Worm (Caenorhabditis elegans): ENCODE results near the gene plpp-1.2.

The plpp-1.2 gene

ce11 chrII:6516276-6516675, 31.0 kb downstream of the plpp-1.2 start, which contains the start of gene C56E6.7:
C56E6.7 (plus strand) TSS chrII:6516576.
- TF ChIP-seq hlh-26 (GFP tag; conservative IDR thresholded peaks at IDR 0.05) (no peak), ekl-4 (GFP tag; IDR thresholded peaks at IDR 0.05) (no peak), ztf-22 (GFP tag; optimal IDR thresholded peaks at IDR 0.05) (no peak), attf-5 (GFP tag; optimal IDR thresholded peaks at IDR 0.05) (no peak), ets-4 (GFP tag; optimal IDR thresholded peaks at IDR 0.05) (no peak), zim-3 (tag; optimal IDR thresholded peaks at IDR 0.05) (no peak), gei-17 (GFP tag; optimal IDR thresholded peaks at IDR 0.05) (no peak), unc-130 (GFP tag; optimal IDR thresholded peaks at IDR 0.05) (no peak), K11D2.4 (GFP tag; IDR thresholded peaks at IDR 0.05) (no peak)

- TF ChIP-seq sea-2 (GFP tag; IDR thresholded peaks at IDR 0.05), result no peak
- peak; percentile 40; the same call in 1 of the 2 replicates for TF ChIP-seq rcor-1 (GFP tag; IDR thresholded peaks at IDR 0.05)
- TF ChIP-seq hmg-20 (GFP tag; IDR thresholded peaks at IDR 0.05), result no peak
- no peak for TF ChIP-seq egl-44 (GFP tag; IDR thresholded peaks at IDR 0.05)
- TF ChIP-seq pha-4 (tag; optimal IDR thresholded peaks at IDR 0.05), result no peak
- no peak for TF ChIP-seq egrh-3 (GFP tag; IDR thresholded peaks at IDR 0.05)
- no peak for TF ChIP-seq Y95B8A.8 (GFP tag; IDR thresholded peaks at IDR 0.05)
- TF ChIP-seq lin-35 (GFP tag; optimal IDR thresholded peaks at IDR 0.05), result peak in 1 of 3 experiments; percentile 67
- TF ChIP-seq hsf-1 (GFP tag; IDR thresholded peaks at IDR 0.05), result no peak
- TF ChIP-seq rec-8 (tag; optimal IDR thresholded peaks at IDR 0.05), result no peak
- peak; percentile 61 for TF ChIP-seq xnd-1 (tag; optimal IDR thresholded peaks at IDR 0.05)
- TF ChIP-seq lsl-1 (GFP tag; optimal IDR thresholded peaks at IDR 0.05), result peak; percentile 82
- peak; percentile 79 for TF ChIP-seq snpc-3.4 (tag; optimal IDR thresholded peaks at IDR 0.05)
- no peak for TF ChIP-seq K11D2.4 (GFP tag; IDR thresholded peaks at IDR 0.05)
- peak; percentile 77 for TF ChIP-seq unc-130 (GFP tag; optimal IDR thresholded peaks at IDR 0.05)
- TF ChIP-seq B0035.1 (tag; optimal IDR thresholded peaks at IDR 0.05), result no peak
- TF ChIP-seq let-607 (tag; optimal IDR thresholded peaks at IDR 0.05), result no peak
- no peak for TF ChIP-seq nfya-2 (GFP tag; IDR thresholded peaks at IDR 0.05)
- no peak for TF ChIP-seq nfyb-1 (GFP tag; IDR thresholded peaks at IDR 0.05)
- peak; percentile 94 for TF ChIP-seq efl-1 (GFP tag; optimal IDR thresholded peaks at IDR 0.05)
- TF ChIP-seq somi-1 (GFP tag; optimal IDR thresholded peaks at IDR 0.05), result no peak
- TF ChIP-seq dpl-1 (GFP tag; optimal IDR thresholded peaks at IDR 0.05), result peak; percentile 78
- no peak for TF ChIP-seq Y53G8AR.9 (GFP tag; conservative IDR thresholded peaks at IDR 0.05)
- TF ChIP-seq F52B5.7 (tag; optimal IDR thresholded peaks at IDR 0.05), result no peak
- TF ChIP-seq attf-3 (GFP tag; conservative IDR thresholded peaks at IDR 0.05), result no peak
- no peak for TF ChIP-seq F57C9.4 (tag; optimal IDR thresholded peaks at IDR 0.05)
- no peak for TF ChIP-seq tbp1 (GFP tag; optimal IDR thresholded peaks at IDR 0.05)
- TF ChIP-seq cebp-2 (GFP tag; IDR thresholded peaks at IDR 0.05), result no peak
- no peak for TF ChIP-seq ztf-6 (GFP tag; IDR thresholded peaks at IDR 0.05)
- no peak for TF ChIP-seq aptf-2 (GFP tag; conservative IDR thresholded peaks at IDR 0.05)
- no peak for TF ChIP-seq aptf-3 (GFP tag; IDR thresholded peaks at IDR 0.05)
- no peak for TF ChIP-seq athp-1 (tag; optimal IDR thresholded peaks at IDR 0.05)
- TF ChIP-seq ztf-3 (GFP tag; optimal IDR thresholded peaks at IDR 0.05), result no peak
- no peak for TF ChIP-seq F39B2.1 (GFP tag; IDR thresholded peaks at IDR 0.05)
- TF ChIP-seq ztf-22 (GFP tag; optimal IDR thresholded peaks at IDR 0.05), result no peak
- peak; percentile 18 for TF ChIP-seq F49E8.2 (tag; optimal IDR thresholded peaks at IDR 0.05; ENCODE audit: insufficient read depth)
- no peak for TF ChIP-seq zfh-2 (GFP tag; conservative IDR thresholded peaks at IDR 0.05)
- TF ChIP-seq let-526 (GFP tag; IDR thresholded peaks at IDR 0.05), result no peak
- no peak for TF ChIP-seq lag-1 (GFP tag; IDR thresholded peaks at IDR 0.05)
- TF ChIP-seq him-1 (tag; optimal IDR thresholded peaks at IDR 0.05), result no peak
- TF ChIP-seq mes-4 (tag; optimal IDR thresholded peaks at IDR 0.05), result no peak
These were observed 34.4 kb downstream of the plpp-1.2 start for ce11 chrII:6519703-6520102.
